Fruit fly (Drosophila melanogaster): ENCODE results near the gene Rpt2.

Rpt2 gene

dm6 chr3R:23921701-23922501, 9.5 kb downstream of the Rpt2 start:
- TF ChIP-seq CG16779 (GFP tag; IDR thresholded peaks at IDR 0.05): no peak
- TF ChIP-seq CG3726 (GFP tag; IDR thresholded peaks at IDR 0.05): no peak
- no peak for TF ChIP-seq CG11696 (GFP tag; IDR thresholded peaks at IDR 0.05)
- no peak for TF ChIP-seq GATAe (GFP tag; conservative IDR thresholded peaks at IDR 0.05)
- peak; percentile 28; the same call in 1 of the 3 replicates for TF ChIP-seq tgo (GFP tag; IDR thresholded peaks at IDR 0.05)
- peak; percentile 81 for TF ChIP-seq CG6689 (GFP tag; IDR thresholded peaks at IDR 0.05)
- no peak for TF ChIP-seq CG6765 (GFP tag; optimal IDR thresholded peaks at IDR 0.05)
- TF ChIP-seq CG11398 (GFP tag; optimal IDR thresholded peaks at IDR 0.05): no peak
- no peak for TF ChIP-seq salm (tag; optimal IDR thresholded peaks at IDR 0.05)
- no peak for TF ChIP-seq Camta (GFP tag; optimal IDR thresholded peaks at IDR 0.05)
- TF ChIP-seq CG17186 (GFP tag; optimal IDR thresholded peaks at IDR 0.05): no peak
- TF ChIP-seq MESR4 (GFP tag; optimal IDR thresholded peaks at IDR 0.05): no peak
- TF ChIP-seq gsb-n (tag; optimal IDR thresholded peaks at IDR 0.05): no peak
- peak; percentile 32 for TF ChIP-seq CG34376 (GFP tag; optimal IDR thresholded peaks at IDR 0.05)
- TF ChIP-seq caup (GFP tag; optimal IDR thresholded peaks at IDR 0.05; ENCODE audit: severe bottlenecking): no peak
- peak; percentile 34 for TF ChIP-seq zf30C (GFP tag; optimal IDR thresholded peaks at IDR 0.05)
- TF ChIP-seq CG15696 (tag; optimal IDR thresholded peaks at IDR 0.05): no peak
- peak; percentile 61 for TF ChIP-seq H2.0 (GFP tag; IDR thresholded peaks at IDR 0.05)
- no peak for TF ChIP-seq CG43689 (GFP tag; IDR thresholded peaks at IDR 0.05)
- no peak for TF ChIP-seq CG17912 (GFP tag; optimal IDR thresholded peaks at IDR 0.05)
- TF ChIP-seq CG32532 (GFP tag; IDR thresholded peaks at IDR 0.05): peak; percentile 61; the same call in 1 of the 2 replicates
- TF ChIP-seq CG4617 (GFP tag; optimal IDR thresholded peaks at IDR 0.05; ENCODE audit: borderline replicate concordance): no peak
- peak; percentile 19 for TF ChIP-seq schlank (tag; optimal IDR thresholded peaks at IDR 0.05)
- no peak for TF ChIP-seq CG7786 (GFP tag; optimal IDR thresholded peaks at IDR 0.05)
- peak; percentile 38; the same call in 1 of the 2 replicates for TF ChIP-seq Oaz (GFP tag; IDR thresholded peaks at IDR 0.05)
- TF ChIP-seq CG13123 (GFP tag; optimal IDR thresholded peaks at IDR 0.05): no peak
- TF ChIP-seq CG30431 (GFP tag; optimal IDR thresholded peaks at IDR 0.05): no peak
- TF ChIP-seq CG17568 (GFP tag; optimal IDR thresholded peaks at IDR 0.05): peak; percentile 22
- TF ChIP-seq lmd (GFP tag; IDR thresholded peaks at IDR 0.05): peak; percentile 52; the same call in 1 of the 2 replicates
- peak; percentile 15 for TF ChIP-seq CG18476 (GFP tag; optimal IDR thresholded peaks at IDR 0.05)
- peak; percentile 3 for TF ChIP-seq grn (GFP tag; optimal IDR thresholded peaks at IDR 0.05)
- TF ChIP-seq rib (GFP tag; IDR thresholded peaks at IDR 0.05): no peak; the same call in 1 of the 2 replicates
- no peak; the same call in 1 of the 2 replicates for TF ChIP-seq ato (GFP tag; IDR thresholded peaks at IDR 0.05; ENCODE audit: partially characterized antibody)
- no peak for TF ChIP-seq scrt (GFP tag; optimal IDR thresholded peaks at IDR 0.05)
- no peak for TF ChIP-seq nerfin-1 (tag; optimal IDR thresholded peaks at IDR 0.05)
- peak; percentile 39 for TF ChIP-seq CG1233 (GFP tag; optimal IDR thresholded peaks at IDR 0.05)
- TF ChIP-seq Ravus (GFP tag; IDR thresholded peaks at IDR 0.05): no peak
- no peak; the same call in 1 of the 2 replicates for TF ChIP-seq NFAT (GFP tag; IDR thresholded peaks at IDR 0.05)
- peak; percentile 57; the same call in 1 of the 3 replicates for TF ChIP-seq zfh1 (GFP tag; IDR thresholded peaks at IDR 0.05)
- no peak for TF ChIP-seq CG15601 (tag; optimal IDR thresholded peaks at IDR 0.05)
- peak; percentile 42 for TF ChIP-seq Hmr (GFP tag; optimal IDR thresholded peaks at IDR 0.05)
- TF ChIP-seq Neu2 (GFP tag; optimal IDR thresholded peaks at IDR 0.05; ENCODE audit: borderline replicate concordance): no peak
- peak; percentile 56 for TF ChIP-seq Hey (tag; optimal IDR thresholded peaks at IDR 0.05)
- peak; percentile 54; the same call in 2 of the 3 replicates for TF ChIP-seq CG11695 (GFP tag; IDR thresholded peaks at IDR 0.05)
- no peak for TF ChIP-seq Tbp (GFP tag; optimal IDR thresholded peaks at IDR 0.05)
- TF ChIP-seq chm (GFP tag; IDR thresholded peaks at IDR 0.05): peak; percentile 68; the same call in 1 of the 2 replicates
- peak; percentile 62; the same call in 1 of the 2 replicates for TF ChIP-seq ranshi (GFP tag; IDR thresholded peaks at IDR 0.05)
- TF ChIP-seq bowl (GFP tag; IDR thresholded peaks at IDR 0.05): no peak; the same call in 1 of the 2 replicates
- peak; percentile 59 for TF ChIP-seq fd3F (GFP tag; optimal IDR thresholded peaks at IDR 0.05)

All from whole organism, embryonic.